Worm (Caenorhabditis elegans) whole organism, young adult: ENCODE results near the gene srx-111.

Experiments used
- Y67H2A.10 ChIP-seq: fragments of 200-800 bp; sonication (Bioruptor generic); conservative IDR thresholded peaks from 2 replicates; pipeline ENCODE4 v1.3.6; 2022; ENCODE audit warnings: missing genetic modification reagents, missing genetic modification characterization, missing compliant biosample characterization
- ZK185.1 ChIP-seq: sonication (generic microtip); optimal IDR thresholded peaks from 2 replicates; lab custom pipeline; 2016; ENCODE audit warnings: mild to moderate bottlenecking, missing genetic modification characterization, missing compliant biosample characterization; ENCODE audit not compliant: poor library complexity, severe bottlenecking
- ceh-27 ChIP-seq: fragments of 200-800 bp; sonication (Bioruptor generic); optimal IDR thresholded peaks from 2 replicates; lab custom pipeline; 2018; ENCODE audit warnings: mild to moderate bottlenecking, missing genetic modification characterization, moderate library complexity, missing compliant biosample characterization
- hlh-12 ChIP-seq: sonication (generic microtip); optimal IDR thresholded peaks from 2 replicates; lab custom pipeline; 2016; ENCODE audit warnings: missing genetic modification characterization, missing compliant biosample characterization
- lin-40 ChIP-seq: sonication (generic microtip); optimal IDR thresholded peaks from 2 replicates; lab custom pipeline; 2016; ENCODE audit warnings: missing genetic modification characterization, mild to moderate bottlenecking, missing compliant biosample characterization, missing genotype, missing genetic modification reagents
- lsy-27 ChIP-seq: sonication (generic microtip); optimal IDR thresholded peaks from 2 replicates; lab custom pipeline; 2017; ENCODE audit warnings: missing genetic modification characterization, mild to moderate bottlenecking, missing compliant biosample characterization, antibody characterized with exemption, missing genotype, borderline replicate concordance; ENCODE audit not compliant: insufficient read depth
- sea-2 ChIP-seq: fragments of 200-800 bp; sonication (Bioruptor generic); IDR thresholded peaks from 2 replicates; pipeline ENCODE4 v1.3.6; 2022; ENCODE audit warnings: missing genetic modification characterization, missing compliant biosample characterization
- unc-62 ChIP-seq: fragments of 150-350 bp; optimal IDR thresholded peaks from 2 replicates; lab custom pipeline; 2014; ENCODE audit warnings: missing biosample characterization, missing genetic modification reagents, missing genetic modification characterization

DNA sequence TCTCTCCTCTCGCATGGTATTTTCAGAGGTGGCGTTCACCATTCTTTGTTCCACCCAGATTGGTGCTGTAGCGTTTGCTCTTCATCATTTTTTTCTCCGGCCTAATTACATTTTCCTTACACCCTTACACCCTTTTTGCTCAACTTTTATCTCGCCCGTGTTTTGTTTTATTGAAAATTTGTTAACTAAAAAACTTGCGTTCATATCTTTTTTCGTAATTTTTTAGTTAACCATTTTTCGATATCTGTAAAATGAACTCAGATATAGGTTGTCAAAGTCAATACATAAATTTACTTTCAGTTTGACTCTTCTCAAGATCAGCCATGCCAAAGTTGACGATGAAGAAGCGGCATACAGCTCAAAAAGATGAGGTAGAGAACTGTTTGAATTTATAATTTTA lies 16.0 kb upstream of the srx-111 start, which contains the start of gene F12E12.1:
- no peak for TF ChIP-seq ceh-27 (GFP tag; lab: Kevin White, UChicago)
- no peak for TF ChIP-seq lsy-27
- TF ChIP-seq lin-40 (tag; lab: Kevin White, UChicago) = no peak
- no peak for TF ChIP-seq sea-2
- no peak for TF ChIP-seq unc-62
- TF ChIP-seq ZK185.1 = no peak
- no peak for TF ChIP-seq Y67H2A.10 (GFP tag; lab: Robert Waterston, UW)
- no peak for TF ChIP-seq hlh-12 (tag; lab: Kevin White, UChicago)
